Worm (Caenorhabditis elegans): ENCODE results near the gene C31E10.5.

Gene C31E10.5

ce11 chrX:13975314-13975713, 20.3 kb downstream of the C31E10.5 start, which contains the start of gene F48F7.5:
Gene F48F7.5, plus strand, starts transcription at chrX:13975653.
- TF ChIP-seq nhr-11 (tag; optimal IDR thresholded peaks at IDR 0.05) (no peak), egl-5 (tag; optimal IDR thresholded peaks at IDR 0.05) (peak; percentile 52), daf-12 (tag; optimal IDR thresholded peaks at IDR 0.05) (no peak), ceh-9 (tag; optimal IDR thresholded peaks at IDR 0.05) (no peak), nhr-23 (tag; optimal IDR thresholded peaks at IDR 0.05) (peak; percentile 74), nhr-28 (tag; optimal IDR thresholded peaks at IDR 0.05) (no peak), fkh-2 (tag; optimal IDR thresholded peaks at IDR 0.05) (no peak), unc-62 (GFP tag; optimal IDR thresholded peaks at IDR 0.05) (peak; percentile 0), ceh-16 (tag; optimal IDR thresholded peaks at IDR 0.05) (no peak), eor-1 (tag; optimal IDR thresholded peaks at IDR 0.05) (no peak), aly-2 (tag; optimal IDR thresholded peaks at IDR 0.05) (no peak), nhr-76 (tag; optimal IDR thresholded peaks at IDR 0.05) (no peak), fos-1 (tag; optimal IDR thresholded peaks at IDR 0.05) (no peak), nhr-67 (tag; optimal IDR thresholded peaks at IDR 0.05) (no peak), egl-27 (tag; optimal IDR thresholded peaks at IDR 0.05) (peak; percentile 4), nhr-77 (tag; optimal IDR thresholded peaks at IDR 0.05) (no peak), sea-2 (GFP tag; optimal IDR thresholded peaks at IDR 0.05) (no peak), R02D3.7 (tag; optimal IDR thresholded peaks at IDR 0.05) (no peak), unc-39 (tag; optimal IDR thresholded peaks at IDR 0.05) (no peak), mdl-1 (tag; optimal IDR thresholded peaks at IDR 0.05) (no peak), mml-1 (tag; optimal IDR thresholded peaks at IDR 0.05) (no peak), nhr-43 (tag; optimal IDR thresholded peaks at IDR 0.05; ENCODE audit: poor library complexity, severe bottlenecking) (peak; percentile 70), ceh-82 (tag; optimal IDR thresholded peaks at IDR 0.05) (no peak), ama-1 (optimal IDR thresholded peaks at IDR 0.05) (peak; percentile 22), elt-1 (tag; optimal IDR thresholded peaks at IDR 0.05) (peak; percentile 73), nfya-1 (tag; optimal IDR thresholded peaks at IDR 0.05; ENCODE audit: insufficient read depth) (peak; percentile 41), nhr-25 (tag; optimal IDR thresholded peaks at IDR 0.05) (peak; percentile 50), lin-39 (tag; optimal IDR thresholded peaks at IDR 0.05) (peak; percentile 41), fkh-10 (GFP tag; optimal IDR thresholded peaks at IDR 0.05) (no peak), hmg-11 (tag; optimal IDR thresholded peaks at IDR 0.05) (no peak), snpc-4 (tag; optimal IDR thresholded peaks at IDR 0.05) (peak; percentile 38), skn-1 (tag; optimal IDR thresholded peaks at IDR 0.05) (no peak), pha-4 (tag; optimal IDR thresholded peaks at IDR 0.05) (no peak), tbx-2 (tag; optimal IDR thresholded peaks at IDR 0.05) (peak; percentile 29), pqm-1 (tag; optimal IDR thresholded peaks at IDR 0.05) (no peak), nhr-237 (tag; optimal IDR thresholded peaks at IDR 0.05) (no peak)

ce11 chrX:13974448-13975071, 21.1 kb downstream of the C31E10.5 start:
- TF ChIP-seq elt-1 (tag; optimal IDR thresholded peaks at IDR 0.05) (peak; percentile 90), elt-2 (tag; optimal IDR thresholded peaks at IDR 0.05) (peak; percentile 57), lin-39 (tag; optimal IDR thresholded peaks at IDR 0.05) (no peak), pqm-1 (tag; optimal IDR thresholded peaks at IDR 0.05) (peak; percentile 16), lin-15B (tag; optimal IDR thresholded peaks at IDR 0.05) (no peak), jun-1 (tag; optimal IDR thresholded peaks at IDR 0.05) (peak; percentile 44), elt-3 (tag; optimal IDR thresholded peaks at IDR 0.05) (peak; percentile 27 to 53 (median 29)), nhr-25 (tag; optimal IDR thresholded peaks at IDR 0.05) (peak; percentile 75), unc-39 (tag; optimal IDR thresholded peaks at IDR 0.05) (no peak), egl-5 (tag; optimal IDR thresholded peaks at IDR 0.05) (peak; percentile 4), nhr-67 (tag; optimal IDR thresholded peaks at IDR 0.05) (no peak), nhr-43 (tag; optimal IDR thresholded peaks at IDR 0.05; ENCODE audit: poor library complexity, severe bottlenecking) (peak; percentile 74), fkh-2 (tag; optimal IDR thresholded peaks at IDR 0.05) (no peak), eor-1 (tag; optimal IDR thresholded peaks at IDR 0.05) (no peak), fos-1 (tag; optimal IDR thresholded peaks at IDR 0.05) (no peak), unc-62 (GFP tag; optimal IDR thresholded peaks at IDR 0.05) (peak; percentile 73), nhr-23 (tag; optimal IDR thresholded peaks at IDR 0.05) (peak; percentile 82)

- TF ChIP-seq elt-2 (tag; optimal IDR thresholded peaks at IDR 0.05) (peak; percentile 13), lin-15B (tag; optimal IDR thresholded peaks at IDR 0.05) (peak; percentile 46), nfya-1 (tag; optimal IDR thresholded peaks at IDR 0.05; ENCODE audit: insufficient read depth) (peak; percentile 74), egl-5 (tag; optimal IDR thresholded peaks at IDR 0.05) (peak; percentile 19), jun-1 (tag; optimal IDR thresholded peaks at IDR 0.05) (peak; percentile 3), elt-3 (tag; optimal IDR thresholded peaks at IDR 0.05) (no peak), nhr-12 (tag; optimal IDR thresholded peaks at IDR 0.05) (no peak), nhr-28 (tag; optimal IDR thresholded peaks at IDR 0.05) (no peak), fkh-10 (GFP tag; optimal IDR thresholded peaks at IDR 0.05) (peak; percentile 4), ZK546.5 (tag; optimal IDR thresholded peaks at IDR 0.05) (no peak), nhr-76 (tag; optimal IDR thresholded peaks at IDR 0.05) (no peak), hmg-11 (tag; optimal IDR thresholded peaks at IDR 0.05) (peak; percentile 32), lin-39 (tag; optimal IDR thresholded peaks at IDR 0.05) (peak; percentile 80), skn-1 (tag; optimal IDR thresholded peaks at IDR 0.05) (peak; percentile 12), pqm-1 (tag; optimal IDR thresholded peaks at IDR 0.05) (peak; percentile 10), unc-39 (tag; optimal IDR thresholded peaks at IDR 0.05) (no peak), snpc-4 (tag; optimal IDR thresholded peaks at IDR 0.05) (no peak), ama-1 (optimal IDR thresholded peaks at IDR 0.05) (no peak), pha-4 (tag; optimal IDR thresholded peaks at IDR 0.05) (peak; percentile 23), nhr-11 (tag; optimal IDR thresholded peaks at IDR 0.05) (no peak), ztf-11 (tag; optimal IDR thresholded peaks at IDR 0.05) (no peak), mdl-1 (tag; optimal IDR thresholded peaks at IDR 0.05) (peak; percentile 4)
These were observed 21.9 kb downstream of the C31E10.5 start for ce11 chrX:13973769-13974168.

Measured in whole organism, L3 larva.